Fruit fly (Drosophila melanogaster): ENCODE data around the gene CG34453.

CG34453 gene

dm6 chr3L:212520-212919 lies 20.6 kb downstream of the CG34453 start, which contains the start of the genes thoc7 and Dis3l2:
Gene thoc7 (minus strand): TSS chr3L:212687.
Gene Dis3l2 (plus strand): TSS chr3L:212709.
- TF ChIP-seq CG17801 (GFP tag; optimal IDR thresholded peaks at IDR 0.05; ENCODE audit: partially characterized antibody): peak; percentile 11

dm6 chr3L:211200-211599 lies 22.0 kb downstream of the CG34453 start, which contains the start of gene Prp4k:
Gene Prp4k (minus strand): TSS chr3L:211457.
- TF ChIP-seq CG17801 (GFP tag; optimal IDR thresholded peaks at IDR 0.05; ENCODE audit: partially characterized antibody): peak; percentile 40

dm6 chr3L:205723-206284 lies 27.3 kb downstream of the CG34453 start, which contains the start of the genes Gk1 and CG13876:
Gene Gk1 (minus strand): TSS chr3L:205844.
Gene CG13876 (plus strand): TSS chr3L:206134.
- TF ChIP-seq CG17801 (GFP tag; optimal IDR thresholded peaks at IDR 0.05; ENCODE audit: partially characterized antibody): peak; percentile 99

- no peak for TF ChIP-seq CG17801 (GFP tag; optimal IDR thresholded peaks at IDR 0.05; ENCODE audit: partially characterized antibody)
Observed at dm6 chr3L:203536-204135, 29.5 kb downstream of the CG34453 start, which contains the start of gene NitFhit. Gene NitFhit (plus strand): TSS chr3L:203730.

dm6 chr3L:199754-200596 lies 33.2 kb downstream of the CG34453 start, which contains the start of the genes rno and mri:
Gene rno (minus strand): TSS chr3L:199762.
Gene mri (plus strand): TSS chr3L:200174.
- peak; percentile 76 for TF ChIP-seq CG17801 (GFP tag; optimal IDR thresholded peaks at IDR 0.05; ENCODE audit: partially characterized antibody)

dm6 chr3L:199050-199745 lies 34.0 kb downstream of the CG34453 start:
- no peak for TF ChIP-seq CG17801 (GFP tag; optimal IDR thresholded peaks at IDR 0.05; ENCODE audit: partially characterized antibody)

dm6 chr3L:184251-184650 lies 48.9 kb downstream of the CG34453 start, which contains the start of the genes CG34140, Mkp and Mtch:
Gene CG34140 (minus strand): TSS chr3L:184424.
Gene Mkp (minus strand): TSS chr3L:184540.
Gene Mtch (plus strand): TSS chr3L:184626.
- TF ChIP-seq CG17801 (GFP tag; optimal IDR thresholded peaks at IDR 0.05; ENCODE audit: partially characterized antibody): peak; percentile 87
